In genomic region chr3R:20833664-20834063, dm6 we compare ENCODE assay signal across 2 fruit fly cellular contexts.
TF ChIP-seq lines count a peak whose summit lies in the region.

No protein-coding gene starts in this region.

TF ChIP-seq in whole organism, embryonic, 481 proteins besides CTCF, POLR2A, EP300 and RAD21 (continued from another document and continues in another):
- TF ChIP-seq CG31365 (tag; optimal IDR thresholded peaks at IDR 0.05; lab: Kevin White, UChicago) (no peak), CG8944 (GFP tag; optimal IDR thresholded peaks at IDR 0.05; lab: Kevin White, UChicago) (peak; percentile 32), CG2712 (tag; optimal IDR thresholded peaks at IDR 0.05; lab: Kevin White, UChicago) (peak; percentile 35), lov (optimal IDR thresholded peaks at IDR 0.05; lab: Kevin White, UChicago) (no peak), lov (GFP tag; IDR thresholded peaks at IDR 0.05; lab: Robert Waterston, UW) (no peak), CG12391 (tag; optimal IDR thresholded peaks at IDR 0.05; lab: Kevin White, UChicago) (peak; percentile 45), chinmo (GFP tag; IDR thresholded peaks at IDR 0.05; lab: Robert Waterston, UW; ENCODE audit: partially characterized antibody) (no peak), CG10462 (GFP tag; optimal IDR thresholded peaks at IDR 0.05; lab: Kevin White, UChicago) (no peak), H2.0 (GFP tag; IDR thresholded peaks at IDR 0.05; lab: Robert Waterston, UW) (no peak; the same call in 1 of the 2 replicates), nmo (GFP tag; optimal IDR thresholded peaks at IDR 0.05; lab: Kevin White, UChicago) (peak; percentile 22), CG17385 (GFP tag; optimal IDR thresholded peaks at IDR 0.05; lab: Kevin White, UChicago) (peak; percentile 14), PHDP (tag; optimal IDR thresholded peaks at IDR 0.05; lab: Kevin White, UChicago) (peak; percentile 39), crp (GFP tag; optimal IDR thresholded peaks at IDR 0.05; lab: Kevin White, UChicago) (peak in 1 of 2 experiments; percentile 11), grau (tag; optimal IDR thresholded peaks at IDR 0.05; lab: Kevin White, UChicago) (peak; percentile 22), dati (GFP tag; IDR thresholded peaks at IDR 0.05; lab: Robert Waterston, UW) (0 out of 2 replicates have a peak, but pooled peaks have one; percentile 3), dimm (GFP tag; IDR thresholded peaks at IDR 0.05; lab: Robert Waterston, UW) (0 out of 2 replicates have a peak, but pooled peaks have one; percentile 36), abd-A (tag; optimal IDR thresholded peaks at IDR 0.05; lab: Kevin White, UChicago) (no peak), Drgx (GFP tag; IDR thresholded peaks at IDR 0.05; lab: Robert Waterston, UW) (0 out of 2 replicates have a peak, but pooled peaks have one; percentile 37), tap (tag; optimal IDR thresholded peaks at IDR 0.05; lab: Kevin White, UChicago) (no peak), Sox102F (GFP tag; optimal IDR thresholded peaks at IDR 0.05; lab: Kevin White, UChicago) (peak; percentile 61), CG18262 (tag; optimal IDR thresholded peaks at IDR 0.05; lab: Kevin White, UChicago) (peak; percentile 8), gem (tag; optimal IDR thresholded peaks at IDR 0.05; lab: Kevin White, UChicago) (peak; percentile 59), jumu (GFP tag; optimal IDR thresholded peaks at IDR 0.05; lab: Kevin White, UChicago) (no peak), ara (GFP tag; IDR thresholded peaks at IDR 0.05; lab: Robert Waterston, UW) (no peak), Tbp (GFP tag; optimal IDR thresholded peaks at IDR 0.05; lab: Kevin White, UChicago) (no peak), sens (GFP tag; lab: Kevin White, UChicago) (peak; percentile 80), Hsf (GFP tag; optimal IDR thresholded peaks at IDR 0.05; lab: Kevin White, UChicago) (peak; percentile 11), CG14441 (GFP tag; IDR thresholded peaks at IDR 0.05; lab: Robert Waterston, UW) (peak; percentile 40; the same call in 1 of the 2 replicates), CG14667 (GFP tag; IDR thresholded peaks at IDR 0.05; lab: Robert Waterston, UW) (no peak), CG3995 (GFP tag; optimal IDR thresholded peaks at IDR 0.05; lab: Kevin White, UChicago) (no peak), CoRest (tag; optimal IDR thresholded peaks at IDR 0.05; lab: Kevin White, UChicago) (peak; percentile 21), CG8290 (GFP tag; optimal IDR thresholded peaks at IDR 0.05; lab: Kevin White, UChicago) (no peak), CG8290 (tag; optimal IDR thresholded peaks at IDR 0.05; lab: Kevin White, UChicago) (no peak), CG6689 (GFP tag; IDR thresholded peaks at IDR 0.05; lab: Robert Waterston, UW) (no peak), CG2889 (GFP tag; IDR thresholded peaks at IDR 0.05; lab: Robert Waterston, UW) (0 out of 3 replicates have a peak, but pooled peaks have one; percentile 17), CG2116 (GFP tag; optimal IDR thresholded peaks at IDR 0.05; lab: Kevin White, UChicago) (no peak), CG1602 (GFP tag; optimal IDR thresholded peaks at IDR 0.05; lab: Kevin White, UChicago) (peak; percentile 18), slbo (GFP tag; IDR thresholded peaks at IDR 0.05; lab: Robert Waterston, UW) (peak; percentile 62; the same call in 1 of the 2 replicates), CG11504 (tag; optimal IDR thresholded peaks at IDR 0.05; lab: Kevin White, UChicago) (peak; percentile 48), CG17568 (GFP tag; optimal IDR thresholded peaks at IDR 0.05; lab: Kevin White, UChicago) (no peak), Awh (GFP tag; IDR thresholded peaks at IDR 0.05; lab: Robert Waterston, UW) (no peak), Atf-2 (GFP tag; optimal IDR thresholded peaks at IDR 0.05; lab: Kevin White, UChicago) (peak; percentile 2), Dref (GFP tag; IDR thresholded peaks at IDR 0.05; lab: Robert Waterston, UW) (no peak), croc (GFP tag; conservative IDR thresholded peaks at IDR 0.05; lab: Robert Waterston, UW) (no peak; the same call in 2 of the 3 replicates), Nf-YB (GFP tag; optimal IDR thresholded peaks at IDR 0.05; lab: Kevin White, UChicago) (no peak), NFAT (GFP tag; IDR thresholded peaks at IDR 0.05; lab: Robert Waterston, UW) (no peak), ash1 (GFP tag; optimal IDR thresholded peaks at IDR 0.05; lab: Kevin White, UChicago) (no peak), usp (GFP tag; optimal IDR thresholded peaks at IDR 0.05; lab: Kevin White, UChicago) (no peak), dmrt99B (tag; optimal IDR thresholded peaks at IDR 0.05; lab: Kevin White, UChicago) (peak; percentile 49), gcm2 (GFP tag; optimal IDR thresholded peaks at IDR 0.05; lab: Kevin White, UChicago) (no peak), tx (GFP tag; optimal IDR thresholded peaks at IDR 0.05; lab: Kevin White, UChicago) (peak; percentile 40), tgo (GFP tag; IDR thresholded peaks at IDR 0.05; lab: Robert Waterston, UW) (no peak), Gsc (GFP tag; IDR thresholded peaks at IDR 0.05; lab: Robert Waterston, UW) (no peak), bcd (GFP tag; optimal IDR thresholded peaks at IDR 0.05; lab: Kevin White, UChicago) (no peak), Ets65A (GFP tag; lab: Kevin White, UChicago) (peak; percentile 10), Blimp-1 (GFP tag; optimal IDR thresholded peaks at IDR 0.05; lab: Kevin White, UChicago) (peak; percentile 32), sqz (GFP tag; optimal IDR thresholded peaks at IDR 0.05; lab: Kevin White, UChicago) (peak; percentile 7), amos (GFP tag; IDR thresholded peaks at IDR 0.05; lab: Robert Waterston, UW; ENCODE audit: partially characterized antibody) (no peak), unpg (GFP tag; optimal IDR thresholded peaks at IDR 0.05; lab: Kevin White, UChicago) (peak; percentile 33), CG34224 (GFP tag; IDR thresholded peaks at IDR 0.05; lab: Robert Waterston, UW; ENCODE audit: partially characterized antibody) (no peak), en (GFP tag; optimal IDR thresholded peaks at IDR 0.05; lab: Kevin White, UChicago) (peak; percentile 33), CG2678 (tag; optimal IDR thresholded peaks at IDR 0.05; lab: Kevin White, UChicago) (peak; percentile 2), zf30C (GFP tag; optimal IDR thresholded peaks at IDR 0.05; lab: Kevin White, UChicago) (peak; percentile 62), Myb (GFP tag; optimal IDR thresholded peaks at IDR 0.05; lab: Kevin White, UChicago) (peak; percentile 2), CG11723 (GFP tag; optimal IDR thresholded peaks at IDR 0.05; lab: Kevin White, UChicago) (no peak), vvl (GFP tag; IDR thresholded peaks at IDR 0.05; lab: Robert Waterston, UW) (peak; percentile 35; the same call in 1 of the 2 replicates)

TF ChIP-seq in whole organism, prepupa, 60 proteins besides CTCF, POLR2A, EP300 and RAD21 (continued from another document):
- TF ChIP-seq Eip78C (GFP tag; lab: Kevin White, UChicago), result peak; percentile 85
- peak; percentile 37 for TF ChIP-seq CG7368 (GFP tag; optimal IDR thresholded peaks at IDR 0.05; lab: Kevin White, UChicago)
- TF ChIP-seq eg (GFP tag; IDR thresholded peaks at IDR 0.05; lab: Robert Waterston, UW), result peak; percentile 50; the same call in 1 of the 3 replicates
- TF ChIP-seq CG15336 (GFP tag; IDR thresholded peaks at IDR 0.05; lab: Robert Waterston, UW), result peak; percentile 64; the same call in 1 of the 2 replicates
- peak; percentile 28 for TF ChIP-seq Hr39 (GFP tag; optimal IDR thresholded peaks at IDR 0.05; lab: Kevin White, UChicago)
- TF ChIP-seq achi (GFP tag; optimal IDR thresholded peaks at IDR 0.05; lab: Kevin White, UChicago), result peak; percentile 26
- TF ChIP-seq Sox102F (GFP tag; optimal IDR thresholded peaks at IDR 0.05; lab: Kevin White, UChicago), result peak; percentile 56
- no peak for TF ChIP-seq CG11294 (GFP tag; IDR thresholded peaks at IDR 0.05; lab: Robert Waterston, UW)
- TF ChIP-seq dac (GFP tag; optimal IDR thresholded peaks at IDR 0.05; lab: Kevin White, UChicago), result no peak
- no peak for TF ChIP-seq Gug (GFP tag; IDR thresholded peaks at IDR 0.05; lab: Robert Waterston, UW)
- TF ChIP-seq CG6854 (GFP tag; optimal IDR thresholded peaks at IDR 0.05; lab: Kevin White, UChicago), result no peak
- TF ChIP-seq CG32006 (GFP tag; optimal IDR thresholded peaks at IDR 0.05; lab: Kevin White, UChicago), result peak; percentile 67
- TF ChIP-seq CG3032 (tag; optimal IDR thresholded peaks at IDR 0.05; lab: Kevin White, UChicago), result no peak
- peak; percentile 13 for TF ChIP-seq Sox14 (GFP tag; optimal IDR thresholded peaks at IDR 0.05; lab: Kevin White, UChicago)
- TF ChIP-seq acj6 (GFP tag; optimal IDR thresholded peaks at IDR 0.05; lab: Kevin White, UChicago), result peak; percentile 20
- 0 out of 3 replicates have a peak, but pooled peaks have one; percentile 29 for TF ChIP-seq CG6163 (GFP tag; IDR thresholded peaks at IDR 0.05; lab: Robert Waterston, UW)
- peak; percentile 61; the same call in 2 of the 3 replicates for TF ChIP-seq CG8119 (GFP tag; IDR thresholded peaks at IDR 0.05; lab: Robert Waterston, UW)
- TF ChIP-seq Blimp-1 (GFP tag; optimal IDR thresholded peaks at IDR 0.05; lab: Kevin White, UChicago), result no peak
- TF ChIP-seq esn (GFP tag; optimal IDR thresholded peaks at IDR 0.05; lab: Kevin White, UChicago), result peak; percentile 49
- peak; percentile 34 for TF ChIP-seq CG31627 (GFP tag; optimal IDR thresholded peaks at IDR 0.05; lab: Kevin White, UChicago)
- TF ChIP-seq cyc (GFP tag; optimal IDR thresholded peaks at IDR 0.05; lab: Kevin White, UChicago), result peak; percentile 28
- TF ChIP-seq topi (GFP tag; optimal IDR thresholded peaks at IDR 0.05; lab: Kevin White, UChicago), result peak; percentile 6
- TF ChIP-seq CG34406 (GFP tag; optimal IDR thresholded peaks at IDR 0.05; lab: Kevin White, UChicago), result peak; percentile 34
- TF ChIP-seq pdm3 (GFP tag; optimal IDR thresholded peaks at IDR 0.05; lab: Kevin White, UChicago), result peak; percentile 56
- TF ChIP-seq Smox (GFP tag; optimal IDR thresholded peaks at IDR 0.05; lab: Kevin White, UChicago), result peak; percentile 28
- TF ChIP-seq fd85E (GFP tag; optimal IDR thresholded peaks at IDR 0.05; lab: Kevin White, UChicago), result no peak
- TF ChIP-seq ss (GFP tag; optimal IDR thresholded peaks at IDR 0.05; lab: Kevin White, UChicago), result no peak
